Fruit fly (Drosophila melanogaster): ENCODE measurements around the gene CG12268.

CG12268 gene

dm6 chr3R:23902557-23902956 is 45.7 kb downstream of the CG12268 start:
- TF ChIP-seq psq (optimal IDR thresholded peaks at IDR 0.05) (no peak), Dll (optimal IDR thresholded peaks at IDR 0.05) (no peak), EcR (GFP tag; optimal IDR thresholded peaks at IDR 0.05) (no peak), usp (GFP tag; optimal IDR thresholded peaks at IDR 0.05) (no peak), CG8478 (optimal IDR thresholded peaks at IDR 0.05) (no peak), pan (optimal IDR thresholded peaks at IDR 0.05) (no peak)

dm6 chr3R:23902034-23902433 is 46.2 kb downstream of the CG12268 start:
- no peak for TF ChIP-seq usp (GFP tag; optimal IDR thresholded peaks at IDR 0.05)
- no peak for TF ChIP-seq Dll (optimal IDR thresholded peaks at IDR 0.05)
- no peak for TF ChIP-seq EcR (GFP tag; optimal IDR thresholded peaks at IDR 0.05)
- no peak for TF ChIP-seq psq (optimal IDR thresholded peaks at IDR 0.05)
- TF ChIP-seq pan (optimal IDR thresholded peaks at IDR 0.05) = no peak
- TF ChIP-seq CG8478 (optimal IDR thresholded peaks at IDR 0.05) = no peak

dm6 chr3R:23900092-23900491 is 48.1 kb downstream of the CG12268 start:
- no peak for TF ChIP-seq psq (optimal IDR thresholded peaks at IDR 0.05)
- TF ChIP-seq Dll (optimal IDR thresholded peaks at IDR 0.05) = no peak
- TF ChIP-seq EcR (GFP tag; optimal IDR thresholded peaks at IDR 0.05) = no peak
- TF ChIP-seq pan (optimal IDR thresholded peaks at IDR 0.05) = no peak
- TF ChIP-seq CG8478 (optimal IDR thresholded peaks at IDR 0.05) = no peak
- no peak for TF ChIP-seq usp (GFP tag; optimal IDR thresholded peaks at IDR 0.05)

Measured in whole organism.